Worm (Caenorhabditis elegans) whole organism, L1 larva: ENCODE data around the gene Y57G11C.33.

Experiments used
- C04F5.9 ChIP-seq: sonication (generic microtip); optimal IDR thresholded peaks from 2 replicates; lab custom pipeline; 2016; ENCODE audit warnings: missing genetic modification characterization, missing compliant biosample characterization
- F16B12.6 ChIP-seq: fragments of 150-350 bp; optimal IDR thresholded peaks from 2 replicates; lab custom pipeline; 2014; ENCODE audit warnings: missing biosample characterization, missing genetic modification characterization
- Y116A8C.19 ChIP-seq: sonication (generic microtip); optimal IDR thresholded peaks from 2 replicates; lab custom pipeline; 2016; ENCODE audit warnings: missing compliant biosample characterization, missing genetic modification characterization, borderline replicate concordance
- aha-1 ChIP-seq: fragments of 150-350 bp; optimal IDR thresholded peaks from 2 replicates; lab custom pipeline; 2014; ENCODE audit warnings: missing biosample characterization, missing genetic modification characterization
- ama-1 ChIP-seq: fragments of 150-350 bp; optimal IDR thresholded peaks from 2 replicates; lab custom pipeline; 2014
- blmp-1 ChIP-seq: fragments of 150-350 bp; optimal IDR thresholded peaks from 2 replicates; lab custom pipeline; 2014; ENCODE audit warnings: missing biosample characterization, missing genetic modification characterization
- ceh-8 ChIP-seq: fragments of 200-800 bp; sonication (Bioruptor generic); optimal IDR thresholded peaks from 2 replicates; lab custom pipeline; 2018; ENCODE audit warnings: mild to moderate bottlenecking, missing genetic modification characterization, moderate library complexity, missing compliant biosample characterization
- ceh-82 ChIP-seq, 3 experiments: fragments of 150-350 bp in 1 of 3; sonication (generic microtip) in 2 of 3; optimal IDR thresholded peaks; 2 replicates each; lab custom pipeline; 2014 to 2017; ENCODE audit warnings: missing biosample characterization in 3 of 3, missing genetic modification characterization in 3 of 3
- ceh-90 ChIP-seq: sonication (generic microtip); optimal IDR thresholded peaks from 2 replicates; lab custom pipeline; 2016; ENCODE audit warnings: missing genetic modification characterization, missing compliant biosample characterization
- dpl-1 ChIP-seq, 3 experiments: fragments of 150-350 bp in 2 of 3; sonication (generic microtip) in 1 of 3; optimal IDR thresholded peaks; 2 replicates each; lab custom pipeline; 2014 to 2017; ENCODE audit warnings: missing biosample characterization in 3 of 3, missing genetic modification characterization in 3 of 3, missing genetic modification reagents in 3 of 3
- dsc-1 ChIP-seq: sonication (generic microtip); optimal IDR thresholded peaks from 2 replicates; lab custom pipeline; 2016; ENCODE audit warnings: mild to moderate bottlenecking, missing genetic modification characterization, missing compliant biosample characterization
- efl-1 ChIP-seq, 4 experiments: fragments of 150-350 bp; optimal IDR thresholded peaks in 3 of 4; peaks in 1 of 4; 1 replicate in 1 of 4; 2 replicates in 3 of 4; lab custom pipeline; 2014; ENCODE audit warnings: missing biosample characterization in 2 of 4, missing genetic modification characterization in 2 of 4, missing genetic modification reagents in 2 of 4
- efl-3 ChIP-seq: fragments of 200-800 bp; sonication (Bioruptor generic); optimal IDR thresholded peaks from 2 replicates; lab custom pipeline; 2018; ENCODE audit warnings: mild to moderate bottlenecking, missing genetic modification characterization, missing compliant biosample characterization
- egl-27 ChIP-seq, 2 experiments: fragments of 150-350 bp in 1 of 2; sonication (generic microtip); optimal IDR thresholded peaks; 3 replicates each; lab custom pipeline; 2017 to 2018; ENCODE audit warnings: missing biosample characterization in 2 of 2, missing genetic modification characterization in 2 of 2, missing genetic modification reagents in 2 of 2
- elt-3 ChIP-seq, 6 experiments: fragments of 150-350 bp in 1 of 6; sonication (generic microtip); optimal IDR thresholded peaks; 2 replicates each; lab custom pipeline; 2017 to 2018; ENCODE audit warnings: missing biosample characterization in 6 of 6, missing genetic modification characterization in 6 of 6, inconsistent platforms in 1 of 6
- hlh-17 ChIP-seq: fragments of 200-800 bp; sonication (Bioruptor generic); optimal IDR thresholded peaks from 2 replicates; lab custom pipeline; 2018; ENCODE audit warnings: missing genetic modification characterization, mild to moderate bottlenecking, missing compliant biosample characterization, moderate library complexity, borderline replicate concordance
- irx-1 ChIP-seq: sonication (generic microtip); optimal IDR thresholded peaks from 2 replicates; lab custom pipeline; 2016; ENCODE audit warnings: missing genetic modification characterization, missing compliant biosample characterization
- isw-1 ChIP-seq: fragments of 200-800 bp; sonication (Bioruptor generic); IDR thresholded peaks from 2 replicates; pipeline ENCODE4 v1.3.6; 2022; ENCODE audit warnings: missing genetic modification characterization, missing compliant biosample characterization
- jun-1 ChIP-seq: fragments of 150-350 bp; optimal IDR thresholded peaks from 2 replicates; lab custom pipeline; 2014; ENCODE audit warnings: missing biosample characterization, missing genetic modification reagents, missing genetic modification characterization
- lin-14 ChIP-seq: fragments of 200-800 bp; sonication (Bioruptor generic); optimal IDR thresholded peaks from 2 replicates; lab custom pipeline; 2018; ENCODE audit warnings: mild to moderate bottlenecking, missing genetic modification characterization, moderate library complexity, missing compliant biosample characterization
- lin-15B ChIP-seq: fragments of 150-350 bp; sonication (generic microtip); optimal IDR thresholded peaks from 3 replicates; lab custom pipeline; 2014; ENCODE audit warnings: missing biosample characterization, missing genetic modification characterization
- lin-39 ChIP-seq: fragments of 150-350 bp; optimal IDR thresholded peaks from 2 replicates; lab custom pipeline; 2014; ENCODE audit warnings: missing biosample characterization, missing genetic modification reagents, missing genetic modification characterization
- lir-3 ChIP-seq: sonication (generic microtip); optimal IDR thresholded peaks from 2 replicates; lab custom pipeline; 2016; ENCODE audit warnings: mild to moderate bottlenecking, missing genetic modification characterization, moderate library complexity, missing compliant biosample characterization; ENCODE audit not compliant: poor library complexity
- lsy-2 ChIP-seq, 2 experiments: fragments of 150-350 bp; optimal IDR thresholded peaks; 2 replicates each; lab custom pipeline; 2014; ENCODE audit warnings: missing biosample characterization in 2 of 2, missing genetic modification characterization in 2 of 2
- mab-9 ChIP-seq: fragments of 200-800 bp; sonication (Bioruptor generic); IDR thresholded peaks from 2 replicates; pipeline ENCODE4 v1.3.6; 2022; ENCODE audit warnings: missing genetic modification reagents, missing genetic modification characterization, missing compliant biosample characterization
- mep-1 ChIP-seq: fragments of 150-350 bp; optimal IDR thresholded peaks from 2 replicates; lab custom pipeline; 2014; ENCODE audit warnings: missing biosample characterization, missing genetic modification characterization
- nhr-19 ChIP-seq: fragments of 200-800 bp; sonication (Bioruptor generic); conservative IDR thresholded peaks from 2 replicates; pipeline ENCODE4 v1.3.6; 2022; ENCODE audit warnings: missing genetic modification characterization, missing compliant biosample characterization
- nhr-20 ChIP-seq: sonication (generic microtip); optimal IDR thresholded peaks from 2 replicates; lab custom pipeline; 2016; ENCODE audit warnings: mild to moderate bottlenecking, missing genetic modification characterization, missing compliant biosample characterization
- nhr-237 ChIP-seq: fragments of 150-350 bp; optimal IDR thresholded peaks from 2 replicates; lab custom pipeline; 2014; ENCODE audit warnings: missing biosample characterization, missing genetic modification characterization
- nhr-28 ChIP-seq: fragments of 150-350 bp; optimal IDR thresholded peaks from 2 replicates; lab custom pipeline; 2014; ENCODE audit warnings: missing biosample characterization, missing genetic modification characterization
- nhr-47 ChIP-seq: sonication (generic microtip); optimal IDR thresholded peaks from 2 replicates; lab custom pipeline; 2016; ENCODE audit warnings: mild to moderate bottlenecking, missing genetic modification characterization, moderate library complexity, missing compliant biosample characterization
- nhr-71 ChIP-seq: sonication (generic microtip); optimal IDR thresholded peaks from 2 replicates; lab custom pipeline; 2016; ENCODE audit warnings: mild to moderate bottlenecking, missing genetic modification characterization, moderate library complexity, missing compliant biosample characterization
- nhr-84 ChIP-seq: sonication (generic microtip); optimal IDR thresholded peaks from 2 replicates; lab custom pipeline; 2017; ENCODE audit warnings: missing biosample characterization, missing genetic modification characterization
- nhr-85 ChIP-seq: sonication (generic microtip); peaks from one replicate; lab custom pipeline; 2016; ENCODE audit warnings: missing genetic modification characterization, inconsistent platforms, missing compliant biosample characterization
- pax-3 ChIP-seq: fragments of 200-800 bp; sonication (Bioruptor generic); optimal IDR thresholded peaks from 2 replicates; lab custom pipeline; 2018; ENCODE audit warnings: mild to moderate bottlenecking, missing genetic modification characterization, moderate library complexity, missing compliant biosample characterization
- pqm-1 ChIP-seq: sonication (generic microtip); optimal IDR thresholded peaks from 3 replicates; lab custom pipeline; 2017; ENCODE audit warnings: missing biosample characterization, missing genetic modification characterization
- rnt-1 ChIP-seq: sonication (generic microtip); optimal IDR thresholded peaks from 2 replicates; lab custom pipeline; 2016; ENCODE audit warnings: mild to moderate bottlenecking, missing genetic modification characterization, moderate library complexity, missing compliant biosample characterization
- skn-1 ChIP-seq: fragments of 150-350 bp; optimal IDR thresholded peaks from 2 replicates; lab custom pipeline; 2014; ENCODE audit warnings: missing biosample characterization, missing genetic modification characterization
- sox-4 ChIP-seq: sonication (generic microtip); optimal IDR thresholded peaks from 2 replicates; lab custom pipeline; 2016; ENCODE audit warnings: missing genetic modification characterization, missing compliant biosample characterization
- sptf-1 ChIP-seq: fragments of 150-350 bp; optimal IDR thresholded peaks from 2 replicates; lab custom pipeline; 2014; ENCODE audit warnings: missing biosample characterization, missing genetic modification characterization
- tlp-1 ChIP-seq: fragments of 150-350 bp; optimal IDR thresholded peaks from 2 replicates; lab custom pipeline; 2014; ENCODE audit warnings: missing biosample characterization, missing genetic modification characterization
- unc-30 ChIP-seq: sonication (generic microtip); optimal IDR thresholded peaks from 2 replicates; lab custom pipeline; 2017; ENCODE audit warnings: missing biosample characterization, missing genetic modification characterization
- unc-62 ChIP-seq: fragments of 150-350 bp; optimal IDR thresholded peaks from 2 replicates; lab custom pipeline; 2014; ENCODE audit warnings: missing biosample characterization, missing genetic modification reagents, missing genetic modification characterization
- unc-86 ChIP-seq: sonication (generic microtip); optimal IDR thresholded peaks from 2 replicates; lab custom pipeline; 2016; ENCODE audit warnings: missing genetic modification characterization, missing compliant biosample characterization
- vab-15 ChIP-seq: sonication (generic microtip); optimal IDR thresholded peaks from 2 replicates; lab custom pipeline; 2017; ENCODE audit warnings: missing genotype, mild to moderate bottlenecking, missing genetic modification characterization, missing compliant biosample characterization
- xbp-1 ChIP-seq: sonication (generic microtip); optimal IDR thresholded peaks from 2 replicates; lab custom pipeline; 2016; ENCODE audit warnings: missing genetic modification characterization, missing compliant biosample characterization
- zip-4 ChIP-seq: fragments of 200-800 bp; sonication (Bioruptor generic); optimal IDR thresholded peaks from 2 replicates; lab custom pipeline; 2018; ENCODE audit warnings: mild to moderate bottlenecking, missing genetic modification characterization, moderate library complexity, missing compliant biosample characterization
- ztf-11 ChIP-seq, 2 experiments: sonication (generic microtip); optimal IDR thresholded peaks; 2 replicates each; lab custom pipeline; 2016 to 2017; ENCODE audit warnings: missing genetic modification characterization in 2 of 2, missing biosample characterization in 1 of 2, missing compliant biosample characterization in 1 of 2
- ztf-4 ChIP-seq: fragments of 150-350 bp; optimal IDR thresholded peaks from 2 replicates; lab custom pipeline; 2014; ENCODE audit warnings: missing biosample characterization, missing genetic modification characterization

Y57G11C.33 gene

DNA sequence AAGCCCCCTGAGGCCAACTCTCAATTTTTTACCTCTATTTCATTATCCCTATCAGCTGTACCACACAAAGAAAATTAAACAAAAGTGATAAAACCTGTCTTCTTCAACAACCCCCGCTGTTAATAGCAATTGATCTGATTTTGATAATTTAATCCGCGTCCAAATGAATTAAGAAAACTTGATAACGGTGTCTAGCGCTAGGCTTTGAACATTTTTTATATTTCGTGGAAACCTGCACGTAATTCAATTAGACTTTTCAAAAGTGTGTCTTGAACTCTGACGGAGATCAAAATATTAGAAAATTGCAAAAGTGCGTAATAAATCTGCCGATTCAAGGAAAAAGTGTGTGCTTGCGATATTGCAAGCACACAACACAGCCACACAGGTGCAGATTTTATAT is 43.5 kb upstream of the Y57G11C.33 start (continued):
- TF ChIP-seq isw-1 (GFP tag; lab: Robert Waterston, UW) (no peak), nhr-71 (tag; lab: Kevin White, UChicago) (peak; percentile 71), hlh-17 (GFP tag; lab: Kevin White, UChicago) (no peak), unc-86 (tag; lab: Kevin White, UChicago) (no peak), blmp-1 (peak; percentile 47), ceh-82 (tag; optimal IDR thresholded peaks at IDR 0.05; lab: Kevin White, UChicago) (no peak), sptf-1 (no peak), ztf-11 (tag; optimal IDR thresholded peaks at IDR 0.05; lab: Kevin White, UChicago) (no peak), dsc-1 (tag; lab: Kevin White, UChicago) (peak; percentile 79)

DNA sequence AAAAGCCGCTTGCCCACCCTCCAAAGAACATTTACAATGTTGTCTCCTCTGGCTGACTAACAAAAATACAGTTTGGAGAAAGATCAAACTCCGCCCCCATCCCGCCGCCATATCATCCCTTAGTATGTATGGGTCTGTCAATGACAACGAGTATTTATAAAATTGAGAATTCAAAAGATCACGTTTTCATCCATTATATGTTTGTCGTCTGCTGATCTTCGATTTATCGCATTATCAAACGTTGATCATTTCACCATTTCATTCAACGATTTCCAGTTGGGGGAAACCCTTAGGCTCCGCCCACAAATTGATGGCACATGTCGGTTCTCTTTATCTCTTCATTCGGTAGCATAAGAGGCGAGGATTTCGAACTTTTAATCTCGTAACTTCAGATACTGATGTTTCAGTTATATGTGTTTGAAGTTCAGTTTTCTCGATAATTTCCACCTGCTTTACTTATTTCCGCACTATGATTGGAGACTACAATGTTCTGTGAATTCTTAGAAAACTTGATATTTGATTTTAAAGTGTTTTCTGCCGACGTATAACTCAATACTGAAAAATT is 42.6 kb upstream of the Y57G11C.33 start:
- TF ChIP-seq mab-9 (GFP tag; lab: Robert Waterston, UW) (no peak), nhr-47 (tag; lab: Kevin White, UChicago) (peak; percentile 64), dsc-1 (tag; lab: Kevin White, UChicago) (peak; percentile 21), tlp-1 (tag; lab: Kevin White, UChicago) (no peak), aha-1 (tag; lab: Kevin White, UChicago) (no peak), lin-14 (GFP tag; lab: Kevin White, UChicago) (peak; percentile 63), ztf-4 (peak; percentile 5), jun-1 (tag; lab: Kevin White, UChicago) (peak; percentile 44), pax-3 (no peak), ceh-8 (GFP tag; lab: Kevin White, UChicago) (no peak), isw-1 (GFP tag; lab: Robert Waterston, UW) (no peak), elt-3 (tag; optimal IDR thresholded peaks at IDR 0.05; lab: Kevin White, UChicago) (peak; percentile 63 to 93 (median 80)), pqm-1 (no peak), Y116A8C.19 (tag; lab: Kevin White, UChicago) (no peak), unc-86 (tag; lab: Kevin White, UChicago) (no peak), F16B12.6 (tag; lab: Kevin White, UChicago) (no peak), efl-3 (GFP tag; lab: Kevin White, UChicago) (no peak), unc-62 (GFP tag; lab: Kevin White, UChicago) (no peak), vab-15 (tag; lab: Kevin White, UChicago) (peak; percentile 5), sox-4 (tag; lab: Kevin White, UChicago) (no peak), ama-1 (no peak), skn-1 (tag; lab: Kevin White, UChicago) (no peak), nhr-20 (tag; lab: Kevin White, UChicago) (peak; percentile 87), dpl-1 (GFP tag; optimal IDR thresholded peaks at IDR 0.05; lab: Kevin White, UChicago) (peak in 1 of 3 experiments; percentile 4), lin-15B (no peak), lin-39 (tag; lab: Kevin White, UChicago) (no peak), ceh-90 (tag; lab: Kevin White, UChicago) (no peak), nhr-71 (tag; lab: Kevin White, UChicago) (peak; percentile 80), xbp-1 (tag; lab: Kevin White, UChicago) (peak; percentile 10), rnt-1 (tag; lab: Kevin White, UChicago) (no peak), mep-1 (no peak), nhr-237 (tag; lab: Kevin White, UChicago) (no peak), nhr-84 (tag; lab: Kevin White, UChicago) (no peak), unc-30 (no peak), efl-1 (optimal IDR thresholded peaks at IDR 0.05; lab: Kevin White, UChicago) (no peak), efl-1 (GFP tag; optimal IDR thresholded peaks at IDR 0.05 in 1 of 2; lab: Kevin White, UChicago) (peak in 1 of 2 experiments; percentile 66), nhr-19 (GFP tag; lab: Robert Waterston, UW) (peak; percentile 77), lsy-2 (tag; optimal IDR thresholded peaks at IDR 0.05; lab: Kevin White, UChicago) (no peak), irx-1 (tag; lab: Kevin White, UChicago) (peak; percentile 22), zip-4 (no peak), sptf-1 (no peak), nhr-85 (peak; percentile 94), lir-3 (tag; lab: Kevin White, UChicago) (no peak), nhr-28 (tag; lab: Kevin White, UChicago) (no peak), egl-27 (tag; optimal IDR thresholded peaks at IDR 0.05; lab: Kevin White, UChicago) (no peak), C04F5.9 (tag; lab: Kevin White, UChicago) (no peak), ztf-11 (tag; optimal IDR thresholded peaks at IDR 0.05; lab: Kevin White, UChicago) (no peak)
